Worm (Caenorhabditis elegans) whole organism, L4 larva: ENCODE results near the gene D2023.4.

ENCODE experiments used
- F49E8.2 ChIP-seq: sonication (generic microtip); optimal IDR thresholded peaks from 2 replicates; lab custom pipeline; 2016; ENCODE audit warnings: missing compliant biosample characterization, mild to moderate bottlenecking, missing genetic modification characterization, borderline replicate concordance
- aha-1 ChIP-seq: fragments of 150-350 bp; peaks from one replicate; lab custom pipeline; 2014; ENCODE audit warnings: missing biosample characterization, missing genetic modification characterization
- ama-1 ChIP-seq: fragments of 150-350 bp; optimal IDR thresholded peaks from 2 replicates; lab custom pipeline; 2014; ENCODE audit warnings: inconsistent platforms, mixed read lengths
- attf-4 ChIP-seq: sonication (generic microtip); optimal IDR thresholded peaks from 3 replicates; lab custom pipeline; 2017; ENCODE audit warnings: missing biosample characterization, missing genetic modification characterization
- jun-1 ChIP-seq: fragments of 150-350 bp; optimal IDR thresholded peaks from 2 replicates; lab custom pipeline; 2014; ENCODE audit warnings: missing biosample characterization, missing genetic modification reagents, missing genetic modification characterization
- lim-7 ChIP-seq: fragments of 200-800 bp; sonication (Bioruptor generic); IDR thresholded peaks from 2 replicates; pipeline ENCODE4 v1.3.6; 2022; ENCODE audit warnings: missing genetic modification characterization, missing compliant biosample characterization
- lir-3 ChIP-seq: sonication (generic microtip); optimal IDR thresholded peaks from 2 replicates; lab custom pipeline; 2016; ENCODE audit warnings: mild to moderate bottlenecking, missing genetic modification characterization, missing compliant biosample characterization
- madf-9 ChIP-seq: fragments of 200-800 bp; sonication (Bioruptor generic); conservative IDR thresholded peaks from 2 replicates; pipeline ENCODE4 v1.3.6; 2022; ENCODE audit warnings: missing genetic modification reagents, missing genetic modification characterization, missing compliant biosample characterization
- nhr-28 ChIP-seq: fragments of 150-350 bp; optimal IDR thresholded peaks from 2 replicates; lab custom pipeline; 2014; ENCODE audit warnings: missing biosample characterization, missing genetic modification characterization
- snpc-1.2 ChIP-seq: fragments of 200-800 bp; sonication (Bioruptor generic); IDR thresholded peaks from 2 replicates; pipeline ENCODE4 v1.3.6; 2022; ENCODE audit warnings: missing genetic modification reagents, missing genetic modification characterization, missing compliant biosample characterization
- unc-39 ChIP-seq: sonication (generic microtip); optimal IDR thresholded peaks from 2 replicates; lab custom pipeline; 2017; ENCODE audit warnings: missing biosample characterization, missing genetic modification characterization
- zag-1 ChIP-seq: fragments of 150-350 bp; optimal IDR thresholded peaks from 2 replicates; lab custom pipeline; 2014; ENCODE audit warnings: missing biosample characterization, missing genetic modification characterization
- ztf-11 ChIP-seq: fragments of 150-350 bp; optimal IDR thresholded peaks from 2 replicates; lab custom pipeline; 2014; ENCODE audit warnings: missing biosample characterization, missing genetic modification characterization

DNA sequence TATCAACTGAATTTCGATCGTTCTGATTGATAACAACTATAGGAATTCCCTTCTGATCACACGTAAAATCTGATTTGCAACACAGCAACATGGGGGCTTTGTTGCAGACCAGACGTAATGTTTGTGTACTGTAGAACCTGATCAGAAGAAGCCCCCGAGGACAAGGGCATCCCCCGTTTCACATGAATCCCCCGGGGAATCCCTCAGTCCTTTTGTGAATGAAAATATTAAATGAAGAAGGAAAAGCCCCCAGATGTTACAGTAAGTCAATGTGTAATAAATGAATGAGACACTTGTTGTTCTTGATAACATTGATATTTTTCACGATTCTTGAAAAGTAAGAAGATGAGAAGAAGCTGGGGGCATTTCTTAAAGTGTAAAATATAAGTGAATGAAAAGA is 31.4 kb downstream of the D2023.4 start:
- no peak for TF ChIP-seq ztf-11 (tag; lab: Kevin White, UChicago)
- TF ChIP-seq unc-39: no peak
- TF ChIP-seq zag-1: no peak
- no peak for TF ChIP-seq F49E8.2 (tag; lab: Kevin White, UChicago)
- no peak for TF ChIP-seq lir-3
- TF ChIP-seq jun-1 (tag; lab: Kevin White, UChicago): no peak
- TF ChIP-seq attf-4 (tag; lab: Kevin White, UChicago): no peak
- TF ChIP-seq ama-1 (lab: Kevin White, UChicago): no peak
- no peak for TF ChIP-seq snpc-1.2
- TF ChIP-seq nhr-28 (tag; lab: Kevin White, UChicago): no peak
- no peak for TF ChIP-seq madf-9 (GFP tag; lab: Robert Waterston, UW)
- TF ChIP-seq lim-7 (GFP tag; lab: Robert Waterston, UW): no peak
- TF ChIP-seq aha-1: peak; percentile 25
